Fruit fly (Drosophila melanogaster) whole organism: ENCODE measurements around the gene Mrgn1.

Source experiments
- CG8478 ChIP-seq: fragments of >200 bp; optimal IDR thresholded peaks from 2 replicates; lab custom pipeline; 2018; ENCODE audit warnings: inconsistent platforms
- pan ChIP-seq: fragments of >200 bp; optimal IDR thresholded peaks from 2 replicates; lab custom pipeline; 2017
- psq ChIP-seq: fragments of >200 bp; optimal IDR thresholded peaks from 2 replicates; lab custom pipeline; 2017
- usp ChIP-seq: fragments of >200 bp; optimal IDR thresholded peaks from 2 replicates; lab custom pipeline; 2017; ENCODE audit warnings: missing biosample characterization, missing genetic modification characterization, mixed read lengths

DNA sequence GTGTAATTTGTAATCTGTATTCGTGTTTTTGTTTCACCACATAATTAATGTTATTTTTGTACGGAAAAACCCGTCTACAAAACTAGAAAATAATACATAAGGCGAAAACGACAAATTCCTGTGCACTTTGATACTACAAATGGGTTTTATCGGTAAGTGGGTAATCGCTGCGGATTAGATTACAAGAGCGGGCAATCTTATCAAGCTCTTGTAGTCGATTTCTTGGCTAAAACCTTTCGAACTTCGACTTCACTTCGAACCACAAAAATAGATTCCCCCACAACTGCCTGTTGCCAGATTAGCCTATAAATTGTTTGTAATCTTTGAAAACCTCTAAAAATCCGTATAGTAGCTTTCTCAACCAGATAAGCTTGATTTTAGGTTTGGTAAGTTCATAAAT is 19.2 kb upstream of the Mrgn1 start:
- TF ChIP-seq psq (no peak), CG8478 (lab: Kevin White, UChicago) (no peak), pan (lab: Kevin White, UChicago) (no peak), usp (no peak)
